Fruit fly (Drosophila melanogaster) whole organism, embryonic: ENCODE data around the gene CG6330.

Source experiments
- B-H1 ChIP-seq: fragments of 200-800 bp; sonication (Bioruptor generic); IDR thresholded peaks from 3 replicates; pipeline ENCODE4 v1.3.6; 2022; ENCODE audit warnings: missing biosample characterization, missing genetic modification characterization
- BtbVII ChIP-seq: fragments of 200-800 bp; sonication (Bioruptor generic); optimal IDR thresholded peaks from 3 replicates; lab custom pipeline; 2017; ENCODE audit warnings: missing biosample characterization, mild to moderate bottlenecking, missing genetic modification characterization
- CG11085 ChIP-seq: fragments of 200-800 bp; sonication (Bioruptor generic); IDR thresholded peaks from 2 replicates; pipeline ENCODE4 v1.3.6; 2022; ENCODE audit warnings: missing biosample characterization, missing genetic modification characterization
- CG11723 ChIP-seq: fragments of 200-800 bp; sonication (Bioruptor generic); optimal IDR thresholded peaks from 2 replicates; lab custom pipeline; 2017; ENCODE audit warnings: missing biosample characterization, mild to moderate bottlenecking, missing genetic modification characterization
- CG12071 ChIP-seq: fragments of 200-800 bp; sonication (Bioruptor generic); optimal IDR thresholded peaks from 3 replicates; lab custom pipeline; 2018; ENCODE audit warnings: missing biosample characterization, mild to moderate bottlenecking, missing genetic modification characterization
- CG14014 ChIP-seq: fragments of 200-800 bp; sonication (Bioruptor generic); IDR thresholded peaks from 2 replicates; pipeline ENCODE4 v1.3.6; 2022; ENCODE audit warnings: missing biosample characterization, missing genetic modification characterization
- CG14860 ChIP-seq: fragments of 200-800 bp; sonication (Bioruptor generic); IDR thresholded peaks from 3 replicates; pipeline ENCODE4 v1.3.6; 2022; ENCODE audit warnings: missing biosample characterization, missing genetic modification characterization; ENCODE audit not compliant: partially characterized antibody
- CG15601 ChIP-seq: fragments of 200-800 bp; sonication (Bioruptor generic); optimal IDR thresholded peaks from 3 replicates; lab custom pipeline; 2019; ENCODE audit warnings: missing biosample characterization, mild to moderate bottlenecking, missing genetic modification characterization, moderate library complexity
- CG1603 ChIP-seq: fragments of 200-800 bp; sonication (Bioruptor generic); optimal IDR thresholded peaks from 2 replicates; lab custom pipeline; 2019; ENCODE audit warnings: missing biosample characterization, mild to moderate bottlenecking, missing genetic modification characterization, moderate library complexity
- CG16815 ChIP-seq: fragments of 200-800 bp; sonication (Bioruptor generic); optimal IDR thresholded peaks from 3 replicates; lab custom pipeline; 2017; ENCODE audit warnings: missing biosample characterization, mild to moderate bottlenecking, missing genetic modification characterization
- CG16863 ChIP-seq: fragments of 200-800 bp; sonication (Bioruptor generic); optimal IDR thresholded peaks from 3 replicates; lab custom pipeline; 2016; ENCODE audit warnings: missing biosample characterization, missing genetic modification characterization
- CG17361 ChIP-seq: fragments of 200-800 bp; sonication (Bioruptor generic); IDR thresholded peaks from 3 replicates; pipeline ENCODE4 v1.3.6; 2022; ENCODE audit warnings: missing biosample characterization, missing genetic modification characterization
- CG18262 ChIP-seq: fragments of 200-800 bp; optimal IDR thresholded peaks from 3 replicates; lab custom pipeline; 2019; ENCODE audit warnings: missing biosample characterization, mild to moderate bottlenecking, missing genetic modification characterization, moderate library complexity
- CG3163 ChIP-seq: fragments of 200-800 bp; sonication (Bioruptor generic); optimal IDR thresholded peaks from 3 replicates; lab custom pipeline; 2016; ENCODE audit warnings: missing biosample characterization, missing genetic modification characterization
- CG34224 ChIP-seq: fragments of 200-800 bp; sonication (Bioruptor generic); IDR thresholded peaks from 3 replicates; pipeline ENCODE4 v1.3.6; 2022; ENCODE audit warnings: missing biosample characterization, missing genetic modification characterization; ENCODE audit not compliant: partially characterized antibody
- CG34376 ChIP-seq: fragments of 200-800 bp; sonication (Bioruptor generic); optimal IDR thresholded peaks from 2 replicates; lab custom pipeline; 2018; ENCODE audit warnings: missing biosample characterization, mild to moderate bottlenecking, missing genetic modification characterization
- CG3995 ChIP-seq: fragments of 200-800 bp; sonication (Bioruptor generic); optimal IDR thresholded peaks from 3 replicates; lab custom pipeline; 2016; ENCODE audit warnings: missing biosample characterization, missing genetic modification characterization
- CG4617 ChIP-seq: fragments of 200-800 bp; sonication (Bioruptor generic); optimal IDR thresholded peaks from 3 replicates; lab custom pipeline; 2016; ENCODE audit warnings: missing biosample characterization, missing genetic modification characterization, borderline replicate concordance
- CG6791 ChIP-seq: fragments of 200-800 bp; sonication (Bioruptor generic); IDR thresholded peaks from 3 replicates; pipeline ENCODE4 v1.3.6; 2022; ENCODE audit warnings: missing biosample characterization, missing genetic modification characterization; ENCODE audit not compliant: partially characterized antibody
- CoRest ChIP-seq: fragments of 200-800 bp; sonication (Bioruptor generic); optimal IDR thresholded peaks from 3 replicates; lab custom pipeline; 2018; ENCODE audit warnings: missing biosample characterization, mild to moderate bottlenecking, missing genetic modification characterization, moderate library complexity
- Doc2 ChIP-seq: fragments of 200-800 bp; sonication (Bioruptor generic); IDR thresholded peaks from 2 replicates; pipeline ENCODE4 v1.3.6; 2022; ENCODE audit warnings: missing biosample characterization, missing genetic modification characterization
- E2f1 ChIP-seq: fragments of 200-800 bp; sonication (Bioruptor generic); IDR thresholded peaks from 2 replicates; pipeline ENCODE4 v1.3.6; 2022; ENCODE audit warnings: missing biosample characterization, missing genetic modification characterization
- Eip74EF ChIP-seq, 2 experiments: fragments of 200-800 bp in 1 of 2; fragments of >200 bp in 1 of 2; sonication (Bioruptor generic) in 1 of 2; optimal IDR thresholded peaks; 2 replicates each; lab custom pipeline; 2017 to 2019; ENCODE audit warnings: missing biosample characterization in 2 of 2, missing genetic modification characterization in 2 of 2, mild to moderate bottlenecking in 1 of 2, moderate library complexity in 1 of 2
- Fer1 ChIP-seq: fragments of 200-800 bp; sonication (Bioruptor generic); optimal IDR thresholded peaks from 2 replicates; lab custom pipeline; 2017; ENCODE audit warnings: missing biosample characterization, mild to moderate bottlenecking, missing genetic modification characterization
- Gsc ChIP-seq: fragments of 200-800 bp; sonication (Bioruptor generic); IDR thresholded peaks from 2 replicates; pipeline ENCODE4 v1.3.6; 2022; ENCODE audit warnings: missing biosample characterization, missing genetic modification characterization
- HLH4C ChIP-seq: fragments of 200-800 bp; sonication (Bioruptor generic); IDR thresholded peaks from 3 replicates; pipeline ENCODE4 v1.3.6; 2022; ENCODE audit warnings: missing biosample characterization, missing genetic modification characterization; ENCODE audit not compliant: partially characterized antibody
- Kr ChIP-seq: fragments of 200-800 bp; sonication (Bioruptor generic); optimal IDR thresholded peaks from 2 replicates; lab custom pipeline; 2017; ENCODE audit warnings: missing biosample characterization, mild to moderate bottlenecking, missing genetic modification characterization
- Med ChIP-seq: fragments of 200-800 bp; sonication (Bioruptor generic); peaks from one replicate; lab custom pipeline; 2016; ENCODE audit warnings: missing biosample characterization, missing genetic modification characterization, mild to moderate bottlenecking, inconsistent platforms, moderate library complexity
- Mes4 ChIP-seq: fragments of 200-800 bp; sonication (Bioruptor generic); optimal IDR thresholded peaks from 2 replicates; lab custom pipeline; 2016; ENCODE audit warnings: missing biosample characterization, missing genetic modification characterization
- NC2α ChIP-seq: fragments of 200-800 bp; sonication (Bioruptor generic); optimal IDR thresholded peaks from 2 replicates; lab custom pipeline; 2016; ENCODE audit warnings: missing biosample characterization, missing genetic modification characterization
- NC2β ChIP-seq: fragments of 200-800 bp; sonication (Bioruptor generic); optimal IDR thresholded peaks from 2 replicates; lab custom pipeline; 2016; ENCODE audit warnings: missing biosample characterization, missing genetic modification characterization
- Ssrp ChIP-seq: fragments of 200-800 bp; sonication (Bioruptor generic); optimal IDR thresholded peaks from 2 replicates; lab custom pipeline; 2018; ENCODE audit warnings: missing biosample characterization, mild to moderate bottlenecking, missing genetic modification characterization, moderate library complexity
- Stat92E ChIP-seq, 3 experiments: fragments of >200 bp in 2 of 3; fragments of 200-800 bp in 1 of 3; sonication (Bioruptor generic) in 1 of 3; optimal IDR thresholded peaks; 2 replicates each; lab custom pipeline; 2017 to 2019; ENCODE audit warnings: missing biosample characterization in 3 of 3, missing genetic modification characterization in 3 of 3, mild to moderate bottlenecking in 1 of 3, moderate library complexity in 1 of 3
- ato ChIP-seq: fragments of 200-800 bp; sonication (Bioruptor generic); IDR thresholded peaks from 2 replicates; pipeline ENCODE4 v1.3.6; 2022; ENCODE audit warnings: missing biosample characterization, missing genetic modification characterization; ENCODE audit not compliant: partially characterized antibody
- caup ChIP-seq: fragments of 200-800 bp; sonication (Bioruptor generic); optimal IDR thresholded peaks from 3 replicates; lab custom pipeline; 2017; ENCODE audit warnings: missing biosample characterization, mild to moderate bottlenecking, missing genetic modification characterization, moderate library complexity; ENCODE audit not compliant: severe bottlenecking
- cg ChIP-seq: fragments of 200-800 bp; sonication (Bioruptor generic); optimal IDR thresholded peaks from 3 replicates; lab custom pipeline; 2019; ENCODE audit warnings: missing biosample characterization, mild to moderate bottlenecking, missing genetic modification characterization, moderate library complexity
- dm ChIP-seq: fragments of 200-800 bp; sonication (Bioruptor generic); optimal IDR thresholded peaks from 3 replicates; lab custom pipeline; 2016; ENCODE audit warnings: missing biosample characterization, missing genetic modification characterization
- dmrt99B ChIP-seq: fragments of 200-800 bp; sonication (Bioruptor generic); optimal IDR thresholded peaks from 2 replicates; lab custom pipeline; 2018; ENCODE audit warnings: missing biosample characterization, mild to moderate bottlenecking, missing genetic modification characterization, moderate library complexity
- emc ChIP-seq: fragments of 200-800 bp; sonication (Bioruptor generic); optimal IDR thresholded peaks from 2 replicates; lab custom pipeline; 2016; ENCODE audit warnings: missing biosample characterization, missing genetic modification characterization
- lbe ChIP-seq: fragments of 200-800 bp; sonication (Bioruptor generic); optimal IDR thresholded peaks from 2 replicates; lab custom pipeline; 2016; ENCODE audit warnings: missing biosample characterization, mild to moderate bottlenecking, missing genetic modification characterization
- lmd ChIP-seq: fragments of 200-800 bp; sonication (Bioruptor generic); IDR thresholded peaks from 2 replicates; pipeline ENCODE4 v1.3.6; 2022; ENCODE audit warnings: missing biosample characterization, missing genetic modification characterization
- mirr ChIP-seq: fragments of 200-800 bp; sonication (Bioruptor generic); optimal IDR thresholded peaks from 3 replicates; lab custom pipeline; 2018; ENCODE audit warnings: missing biosample characterization, mild to moderate bottlenecking, missing genetic modification characterization
- pnt ChIP-seq: fragments of 200-800 bp; sonication (Bioruptor generic); optimal IDR thresholded peaks from 3 replicates; lab custom pipeline; 2016; ENCODE audit warnings: missing biosample characterization, missing genetic modification characterization
- psq ChIP-seq: fragments of 200-800 bp; sonication (Bioruptor generic); optimal IDR thresholded peaks from 2 replicates; lab custom pipeline; 2017; ENCODE audit warnings: missing biosample characterization, missing genetic modification characterization
- scrt ChIP-seq: fragments of 200-800 bp; sonication (Bioruptor generic); optimal IDR thresholded peaks from 2 replicates; lab custom pipeline; 2018; ENCODE audit warnings: missing biosample characterization, mild to moderate bottlenecking, missing genetic modification characterization, moderate library complexity
- seq ChIP-seq: fragments of 200-800 bp; sonication (Bioruptor generic); IDR thresholded peaks from 2 replicates; pipeline ENCODE4 v1.3.6; 2022; ENCODE audit warnings: missing biosample characterization, missing genetic modification characterization
- slou ChIP-seq: fragments of 200-800 bp; sonication (Bioruptor generic); optimal IDR thresholded peaks from 3 replicates; lab custom pipeline; 2016; ENCODE audit warnings: missing biosample characterization, missing genetic modification characterization
- tna ChIP-seq: fragments of 200-800 bp; sonication (Bioruptor generic); IDR thresholded peaks from 2 replicates; pipeline ENCODE4 v1.3.6; 2022; ENCODE audit warnings: missing biosample characterization, missing genetic modification characterization; ENCODE audit not compliant: partially characterized antibody
- zen ChIP-seq: fragments of 200-800 bp; sonication (Bioruptor generic); optimal IDR thresholded peaks from 3 replicates; lab custom pipeline; 2018; ENCODE audit warnings: missing biosample characterization, mild to moderate bottlenecking, missing genetic modification characterization, moderate library complexity

The CG6330 gene

DNA sequence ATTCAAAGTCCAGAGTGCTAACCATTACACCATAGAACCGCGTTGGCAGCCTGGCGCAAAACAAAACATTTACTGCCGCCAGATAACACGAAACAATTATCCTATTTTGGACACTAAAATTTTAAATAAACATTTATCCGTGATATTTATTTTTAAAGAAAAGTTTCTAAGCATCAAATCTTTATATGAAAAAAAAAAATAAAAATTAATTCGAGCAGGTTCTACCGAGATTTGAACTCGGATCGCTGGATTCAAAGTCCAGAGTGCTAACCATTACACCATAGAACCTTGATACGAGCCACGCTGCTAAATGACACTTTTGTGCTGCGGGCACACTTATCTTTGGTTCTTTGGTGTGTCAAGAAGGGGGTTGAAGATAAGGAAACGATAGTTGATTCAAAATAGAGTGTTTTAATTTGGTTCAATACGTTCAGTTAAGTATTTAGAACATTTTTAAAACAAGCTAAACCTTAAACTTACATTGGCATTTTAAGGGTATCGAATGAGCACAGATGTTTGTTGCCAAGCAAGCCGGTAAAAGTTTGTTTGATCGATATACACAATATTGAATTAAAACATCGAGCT, 10.9 kb downstream of the CG6330 start, which contains the start of gene Spag1 (continued):
- TF ChIP-seq caup (GFP tag; lab: Kevin White, UChicago) = no peak
- TF ChIP-seq seq = no peak
- no peak for TF ChIP-seq dmrt99B (tag; lab: Kevin White, UChicago)
- TF ChIP-seq CG16863 = no peak
- TF ChIP-seq CG15601 (tag; lab: Kevin White, UChicago) = peak; percentile 27
- TF ChIP-seq CG4617 (GFP tag; lab: Kevin White, UChicago) = no peak
- TF ChIP-seq CG34376 (GFP tag; lab: Kevin White, UChicago) = peak; percentile 85
- TF ChIP-seq CoRest (tag; lab: Kevin White, UChicago) = no peak
- peak; percentile 82 for TF ChIP-seq CG34224
- no peak for TF ChIP-seq CG1603 (tag; lab: Kevin White, UChicago)
- TF ChIP-seq ato (GFP tag; lab: Robert Waterston, UW) = peak; percentile 74; the same call in 1 of the 2 replicates
- TF ChIP-seq CG17361 (GFP tag; lab: Robert Waterston, UW) = no peak
- TF ChIP-seq CG18262 (tag; lab: Kevin White, UChicago) = peak; percentile 22
- TF ChIP-seq Ssrp = no peak
- peak; percentile 11 for TF ChIP-seq mirr (GFP tag; lab: Kevin White, UChicago)
- TF ChIP-seq tna (GFP tag; lab: Robert Waterston, UW) = peak; percentile 73
- no peak for TF ChIP-seq CG3995
- no peak for TF ChIP-seq NC2α (GFP tag; lab: Kevin White, UChicago)
- no peak for TF ChIP-seq Mes4 (GFP tag; lab: Kevin White, UChicago)
- TF ChIP-seq CG14014 = no peak
- no peak for TF ChIP-seq Doc2 (GFP tag; lab: Robert Waterston, UW)
- TF ChIP-seq CG11723 (GFP tag; lab: Kevin White, UChicago) = no peak
- TF ChIP-seq Fer1 = peak; percentile 66
- no peak for TF ChIP-seq zen (tag; lab: Kevin White, UChicago)
- no peak for TF ChIP-seq CG3163
- TF ChIP-seq scrt (GFP tag; lab: Kevin White, UChicago) = peak; percentile 13
- no peak for TF ChIP-seq CG11085 (GFP tag; lab: Robert Waterston, UW)
- TF ChIP-seq HLH4C (GFP tag; lab: Robert Waterston, UW) = peak; percentile 80
- TF ChIP-seq slou (GFP tag; lab: Kevin White, UChicago) = no peak
- TF ChIP-seq emc = no peak
- peak; percentile 90 for TF ChIP-seq CG6791 (GFP tag; lab: Robert Waterston, UW)
- TF ChIP-seq Med (GFP tag; lab: Kevin White, UChicago) = peak; percentile 51
- TF ChIP-seq CG12071 (GFP tag; lab: Kevin White, UChicago) = no peak
- peak in 1 of 3 experiments; percentile 83 for TF ChIP-seq Stat92E (GFP tag; optimal IDR thresholded peaks at IDR 0.05; lab: Kevin White, UChicago)
- peak; percentile 77 for TF ChIP-seq CG14860 (GFP tag; lab: Robert Waterston, UW)
- TF ChIP-seq psq (GFP tag; lab: Kevin White, UChicago) = no peak
- peak; percentile 24 for TF ChIP-seq BtbVII (GFP tag; lab: Kevin White, UChicago)
- no peak for TF ChIP-seq pnt
- TF ChIP-seq dm = no peak
- peak; percentile 64 for TF ChIP-seq lbe (GFP tag; lab: Kevin White, UChicago)
- TF ChIP-seq B-H1 (GFP tag; lab: Robert Waterston, UW) = no peak
- no peak for TF ChIP-seq CG16815
- no peak for TF ChIP-seq Gsc (GFP tag; lab: Robert Waterston, UW)
- TF ChIP-seq Kr (GFP tag; lab: Kevin White, UChicago) = no peak
- no peak for TF ChIP-seq cg (GFP tag; lab: Kevin White, UChicago)
- TF ChIP-seq Eip74EF (GFP tag; optimal IDR thresholded peaks at IDR 0.05; lab: Kevin White, UChicago) = peak in 1 of 2 experiments; percentile 72
- no peak for TF ChIP-seq E2f1 (GFP tag; lab: Robert Waterston, UW)
- TF ChIP-seq lmd (GFP tag; lab: Robert Waterston, UW) = no peak
- no peak for TF ChIP-seq NC2β (GFP tag; lab: Kevin White, UChicago)
